Fruit fly (Drosophila melanogaster) whole organism, adult: ENCODE data around the gene CG5214.

Source experiments
- CG5204 ChIP-seq: fragments of 200-800 bp; sonication (Bioruptor generic); optimal IDR thresholded peaks from 2 replicates; lab custom pipeline; 2016; ENCODE audit warnings: missing biosample characterization, missing genetic modification characterization
- Clk ChIP-seq: fragments of 200-800 bp; sonication (Bioruptor generic); optimal IDR thresholded peaks from 2 replicates; lab custom pipeline; 2017; ENCODE audit warnings: missing biosample characterization, missing genetic modification characterization
- Mnt ChIP-seq: fragments of 200-800 bp; sonication (Bioruptor generic); optimal IDR thresholded peaks from 2 replicates; lab custom pipeline; 2016; ENCODE audit warnings: missing biosample characterization, mild to moderate bottlenecking, missing genetic modification characterization
- cic ChIP-seq: fragments of 200-800 bp; sonication (Bioruptor generic); optimal IDR thresholded peaks from 2 replicates; lab custom pipeline; 2017; ENCODE audit warnings: missing biosample characterization, mild to moderate bottlenecking, missing genetic modification characterization, moderate library complexity
- kay ChIP-seq: fragments of 200-800 bp; sonication (Bioruptor generic); peaks from one replicate; lab custom pipeline; 2016; ENCODE audit warnings: missing biosample characterization, missing genetic modification characterization, borderline replicate concordance
- toe ChIP-seq: fragments of 200-800 bp; sonication (Bioruptor generic); optimal IDR thresholded peaks from 2 replicates; lab custom pipeline; 2016; ENCODE audit warnings: missing biosample characterization, missing genetic modification characterization

DNA sequence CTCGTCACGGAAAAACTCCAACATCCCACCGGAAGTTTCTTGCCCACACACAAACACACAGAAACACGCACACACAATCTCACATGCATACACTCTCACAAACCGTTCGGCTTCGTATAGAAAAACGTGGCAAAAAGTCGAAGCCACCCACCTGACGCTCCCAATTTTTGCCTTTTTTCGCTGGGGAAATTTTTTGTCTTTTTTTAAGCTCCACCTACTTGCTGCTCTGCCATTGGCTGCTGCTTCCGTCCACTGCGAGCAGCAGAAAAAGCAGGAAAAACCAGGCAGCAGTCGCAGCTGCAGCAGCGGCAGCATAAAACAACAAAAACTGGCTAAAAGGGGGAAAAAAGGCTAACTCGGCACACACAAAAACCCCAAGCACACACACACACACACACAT is 37.8 kb downstream of the CG5214 start:
- no peak for TF ChIP-seq Clk (GFP tag; lab: Kevin White, UChicago)
- no peak for TF ChIP-seq kay
- TF ChIP-seq cic (GFP tag; lab: Kevin White, UChicago): no peak
- no peak for TF ChIP-seq Mnt (GFP tag; lab: Kevin White, UChicago)
- TF ChIP-seq toe (GFP tag; lab: Kevin White, UChicago): no peak
- no peak for TF ChIP-seq CG5204 (GFP tag; lab: Kevin White, UChicago)
